Fruit fly (Drosophila melanogaster) whole organism, embryonic: ENCODE results near the gene comm.

Experiments
- ATbp ChIP-seq: fragments of 200-800 bp; sonication (Bioruptor generic); optimal IDR thresholded peaks from 2 replicates; lab custom pipeline; 2017; ENCODE audit warnings: missing biosample characterization, mild to moderate bottlenecking, missing genetic modification characterization, missing genetic modification reagents
- Awh ChIP-seq: fragments of 200-800 bp; sonication (Bioruptor generic); IDR thresholded peaks from 2 replicates; pipeline ENCODE4, ENCODE4 v1.3.6; 2022; ENCODE audit warnings: missing biosample characterization, missing genetic modification characterization
- CG10209 ChIP-seq: fragments of 200-800 bp; sonication (Bioruptor generic); optimal IDR thresholded peaks from 3 replicates; lab custom pipeline; 2017; ENCODE audit warnings: missing biosample characterization, mild to moderate bottlenecking, missing genetic modification characterization, missing genetic modification reagents
- CG11085 ChIP-seq: fragments of 200-800 bp; sonication (Bioruptor generic); IDR thresholded peaks from 2 replicates; pipeline ENCODE4 v1.3.6; 2022; ENCODE audit warnings: missing biosample characterization, missing genetic modification characterization
- CG11504 ChIP-seq: fragments of 200-800 bp; sonication (Bioruptor generic); optimal IDR thresholded peaks from 3 replicates; lab custom pipeline; 2019; ENCODE audit warnings: missing biosample characterization, mild to moderate bottlenecking, missing genetic modification characterization, moderate library complexity
- CG11560 ChIP-seq: fragments of 200-800 bp; sonication (Bioruptor generic); IDR thresholded peaks from 3 replicates; pipeline ENCODE4 v1.3.6; 2022; ENCODE audit warnings: missing biosample characterization, missing genetic modification characterization
- CG13287 ChIP-seq: fragments of 200-800 bp; sonication (Bioruptor generic); IDR thresholded peaks from 2 replicates; pipeline ENCODE4 v1.3.6; 2022; ENCODE audit warnings: missing biosample characterization, missing genetic modification characterization; ENCODE audit not compliant: partially characterized antibody
- CG1603 ChIP-seq: fragments of 200-800 bp; sonication (Bioruptor generic); optimal IDR thresholded peaks from 2 replicates; lab custom pipeline; 2019; ENCODE audit warnings: missing biosample characterization, mild to moderate bottlenecking, missing genetic modification characterization, moderate library complexity
- CG17612 ChIP-seq: fragments of 200-800 bp; sonication (Bioruptor generic); IDR thresholded peaks from 2 replicates; pipeline ENCODE4 v1.3.6; 2022; ENCODE audit warnings: missing biosample characterization, missing genetic modification characterization
- CG3065 ChIP-seq: fragments of 200-800 bp; sonication (Bioruptor generic); optimal IDR thresholded peaks from 2 replicates; lab custom pipeline; 2016; ENCODE audit warnings: missing biosample characterization, missing genetic modification characterization
- CG31388 ChIP-seq: fragments of 200-800 bp; sonication (Bioruptor generic); optimal IDR thresholded peaks from 2 replicates; lab custom pipeline; 2016; ENCODE audit warnings: missing biosample characterization, missing genetic modification characterization
- CG34376 ChIP-seq: fragments of 200-800 bp; sonication (Bioruptor generic); optimal IDR thresholded peaks from 2 replicates; lab custom pipeline; 2018; ENCODE audit warnings: missing biosample characterization, mild to moderate bottlenecking, missing genetic modification characterization
- CG5953 ChIP-seq: fragments of 200-800 bp; sonication (Bioruptor generic); IDR thresholded peaks from 2 replicates; pipeline ENCODE4 v1.3.6; 2022; ENCODE audit warnings: missing biosample characterization, missing genetic modification characterization
- CG7786 ChIP-seq: fragments of 200-800 bp; sonication (Bioruptor generic); optimal IDR thresholded peaks from 2 replicates; lab custom pipeline; 2016; ENCODE audit warnings: missing biosample characterization, missing genetic modification characterization
- CG8089 ChIP-seq: fragments of 200-800 bp; sonication (Bioruptor generic); optimal IDR thresholded peaks from 3 replicates; lab custom pipeline; 2016; ENCODE audit warnings: missing biosample characterization, missing genetic modification characterization
- CG9727 ChIP-seq: fragments of 200-800 bp; sonication (Bioruptor generic); optimal IDR thresholded peaks from 3 replicates; lab custom pipeline; 2017; ENCODE audit warnings: missing biosample characterization, mild to moderate bottlenecking, missing genetic modification characterization
- D19A ChIP-seq: fragments of 200-800 bp; optimal IDR thresholded peaks from 3 replicates; lab custom pipeline; 2019; ENCODE audit warnings: missing biosample characterization, mild to moderate bottlenecking, missing genetic modification characterization, moderate library complexity
- Dbx ChIP-seq: fragments of 200-800 bp; sonication (Bioruptor generic); IDR thresholded peaks from 3 replicates; pipeline ENCODE4 v1.3.6; 2022; ENCODE audit warnings: missing biosample characterization, missing genetic modification characterization
- Dll ChIP-seq: fragments of 200-800 bp; sonication (Bioruptor generic); IDR thresholded peaks from 4 replicates; pipeline ENCODE4 v1.3.6; 2022; ENCODE audit warnings: missing biosample characterization, missing genetic modification characterization; ENCODE audit not compliant: partially characterized antibody
- Drgx ChIP-seq: fragments of 200-800 bp; sonication (Bioruptor generic); IDR thresholded peaks from 2 replicates; pipeline ENCODE4 v1.3.6; 2022; ENCODE audit warnings: missing biosample characterization, missing genetic modification characterization
- E2f1 ChIP-seq: fragments of 200-800 bp; sonication (Bioruptor generic); IDR thresholded peaks from 2 replicates; pipeline ENCODE4 v1.3.6; 2022; ENCODE audit warnings: missing biosample characterization, missing genetic modification characterization
- Ets97D ChIP-seq: fragments of 200-800 bp; sonication (Bioruptor generic); optimal IDR thresholded peaks from 3 replicates; lab custom pipeline; 2016; ENCODE audit warnings: missing biosample characterization, missing genetic modification characterization
- Fer1 ChIP-seq: fragments of 200-800 bp; sonication (Bioruptor generic); optimal IDR thresholded peaks from 2 replicates; lab custom pipeline; 2017; ENCODE audit warnings: missing biosample characterization, mild to moderate bottlenecking, missing genetic modification characterization
- H2.0 ChIP-seq: fragments of 200-800 bp; sonication (Bioruptor generic); IDR thresholded peaks from 2 replicates; pipeline ENCODE4 v1.3.6; 2022; ENCODE audit warnings: missing biosample characterization, missing genetic modification characterization
- HLH4C ChIP-seq: fragments of 200-800 bp; sonication (Bioruptor generic); IDR thresholded peaks from 3 replicates; pipeline ENCODE4 v1.3.6; 2022; ENCODE audit warnings: missing biosample characterization, missing genetic modification characterization; ENCODE audit not compliant: partially characterized antibody
- Hsf ChIP-seq: fragments of 200-800 bp; sonication (Bioruptor generic); optimal IDR thresholded peaks from 3 replicates; lab custom pipeline; 2016; ENCODE audit warnings: missing biosample characterization, missing genetic modification characterization
- Lpt ChIP-seq: fragments of >200 bp; optimal IDR thresholded peaks from 2 replicates; lab custom pipeline; 2018; ENCODE audit warnings: missing biosample characterization, missing genetic modification characterization
- MBD-R2 ChIP-seq: fragments of 200-800 bp; sonication (Bioruptor generic); IDR thresholded peaks from 2 replicates; pipeline ENCODE4 v1.3.6; 2022; ENCODE audit warnings: missing biosample characterization, missing genetic modification characterization
- Meics ChIP-seq: fragments of 200-800 bp; sonication (Bioruptor generic); optimal IDR thresholded peaks from 2 replicates; lab custom pipeline; 2017; ENCODE audit warnings: missing biosample characterization, mild to moderate bottlenecking, missing genetic modification characterization
- Sry-δ ChIP-seq: fragments of 200-800 bp; sonication (Bioruptor generic); optimal IDR thresholded peaks from 2 replicates; lab custom pipeline; 2016; ENCODE audit warnings: missing biosample characterization, missing genetic modification characterization
- bbx ChIP-seq: fragments of 200-800 bp; sonication (Bioruptor generic); IDR thresholded peaks from 2 replicates; pipeline ENCODE4 v1.3.6; 2022; ENCODE audit warnings: missing biosample characterization, missing genetic modification characterization; ENCODE audit not compliant: partially characterized antibody
- ind ChIP-seq: fragments of 200-800 bp; sonication (Bioruptor generic); optimal IDR thresholded peaks from 3 replicates; lab custom pipeline; 2016; ENCODE audit warnings: missing biosample characterization, missing genetic modification characterization
- jigr1 ChIP-seq: fragments of 200-800 bp; sonication (Bioruptor generic); IDR thresholded peaks from 3 replicates; pipeline ENCODE4 v1.3.6; 2022; ENCODE audit warnings: missing biosample characterization, missing genetic modification characterization
- lov ChIP-seq, 2 experiments: fragments of 200-800 bp in 1 of 2; fragments of >200 bp in 1 of 2; sonication (Bioruptor generic) in 1 of 2; IDR thresholded peaks in 1 of 2; optimal IDR thresholded peaks in 1 of 2; 2 replicates in 1 of 2; 3 replicates in 1 of 2; pipeline versions ENCODE4 v1.3.6 to Lab custom; 2017 to 2022; ENCODE audit warnings: missing biosample characterization in 1 of 2, missing genetic modification characterization in 1 of 2
- mam ChIP-seq: fragments of 200-800 bp; sonication (Bioruptor generic); optimal IDR thresholded peaks from 3 replicates; lab custom pipeline; 2016; ENCODE audit warnings: missing biosample characterization, missing genetic modification characterization
- ro ChIP-seq: fragments of 200-800 bp; sonication (Bioruptor generic); IDR thresholded peaks from 2 replicates; pipeline ENCODE4 v1.3.6; 2022; ENCODE audit warnings: missing biosample characterization, missing genetic modification characterization
- run ChIP-seq: fragments of 200-800 bp; sonication (Bioruptor generic); optimal IDR thresholded peaks from 3 replicates; lab custom pipeline; 2018; ENCODE audit warnings: missing biosample characterization, mild to moderate bottlenecking, missing genetic modification characterization
- slp2 ChIP-seq: fragments of 200-800 bp; sonication (Bioruptor generic); optimal IDR thresholded peaks from 2 replicates; lab custom pipeline; 2016; ENCODE audit warnings: missing biosample characterization, missing genetic modification characterization
- vfl ChIP-seq: fragments of 200-800 bp; sonication (Bioruptor generic); optimal IDR thresholded peaks from 2 replicates; lab custom pipeline; 2016; ENCODE audit warnings: missing biosample characterization, missing genetic modification characterization
- zfh1 ChIP-seq: fragments of 200-800 bp; sonication (Bioruptor generic); IDR thresholded peaks from 3 replicates; pipeline ENCODE4 v1.3.6; 2022; ENCODE audit warnings: missing biosample characterization, missing genetic modification characterization

comm gene

DNA sequence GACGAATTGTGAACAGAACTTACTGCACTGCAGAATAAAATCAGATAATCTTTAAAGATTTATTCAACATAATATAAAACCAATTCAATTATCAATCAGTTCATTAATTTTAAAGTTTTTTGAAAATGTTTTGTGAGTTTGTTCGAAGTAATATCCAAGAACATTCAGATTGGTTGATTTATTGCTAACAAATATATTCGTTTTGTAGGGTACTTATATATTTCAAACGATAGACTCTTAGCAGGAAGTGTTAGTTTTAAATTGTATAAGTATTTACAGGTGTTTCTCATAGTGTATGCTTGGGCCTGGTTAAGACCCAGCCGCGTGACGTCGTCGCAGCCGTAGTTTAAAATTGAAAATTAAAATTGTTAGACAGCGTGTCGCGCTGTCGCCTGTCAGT lies 19.7 kb downstream of the comm start (continued):
- no peak for TF ChIP-seq vfl (GFP tag; lab: Kevin White, UChicago)
- no peak for TF ChIP-seq CG13287 (GFP tag; lab: Robert Waterston, UW)
- no peak for TF ChIP-seq MBD-R2 (GFP tag; lab: Robert Waterston, UW)
- no peak for TF ChIP-seq Dll (GFP tag; lab: Robert Waterston, UW)
- TF ChIP-seq HLH4C (GFP tag; lab: Robert Waterston, UW), result no peak
- no peak for TF ChIP-seq CG17612 (GFP tag; lab: Robert Waterston, UW)
- no peak for TF ChIP-seq CG34376 (GFP tag; lab: Kevin White, UChicago)
- TF ChIP-seq H2.0 (GFP tag; lab: Robert Waterston, UW), result no peak
- TF ChIP-seq CG31388 (GFP tag; lab: Kevin White, UChicago), result no peak
- TF ChIP-seq run, result no peak
- TF ChIP-seq Awh, result no peak
- TF ChIP-seq CG3065 (GFP tag; lab: Kevin White, UChicago), result no peak
- peak; percentile 42 for TF ChIP-seq CG11504 (tag; lab: Kevin White, UChicago)
- TF ChIP-seq CG7786 (GFP tag; lab: Kevin White, UChicago), result no peak
- TF ChIP-seq Hsf (GFP tag; lab: Kevin White, UChicago), result no peak
- no peak for TF ChIP-seq mam (GFP tag; lab: Kevin White, UChicago)
- no peak for TF ChIP-seq Dbx (GFP tag; lab: Robert Waterston, UW)
- no peak for TF ChIP-seq Fer1 (GFP tag; lab: Kevin White, UChicago)
- no peak for TF ChIP-seq E2f1 (GFP tag; lab: Robert Waterston, UW)
- no peak for TF ChIP-seq jigr1 (GFP tag; lab: Robert Waterston, UW)
- peak; percentile 59; the same call in 1 of the 2 replicates for TF ChIP-seq Drgx (GFP tag; lab: Robert Waterston, UW)
- TF ChIP-seq ind (GFP tag; lab: Kevin White, UChicago), result no peak
- peak; percentile 10 for TF ChIP-seq D19A
- TF ChIP-seq CG1603 (tag; lab: Kevin White, UChicago), result no peak
- no peak for TF ChIP-seq Ets97D (GFP tag; lab: Kevin White, UChicago)
- TF ChIP-seq ATbp (GFP tag; lab: Kevin White, UChicago), result no peak

DNA sequence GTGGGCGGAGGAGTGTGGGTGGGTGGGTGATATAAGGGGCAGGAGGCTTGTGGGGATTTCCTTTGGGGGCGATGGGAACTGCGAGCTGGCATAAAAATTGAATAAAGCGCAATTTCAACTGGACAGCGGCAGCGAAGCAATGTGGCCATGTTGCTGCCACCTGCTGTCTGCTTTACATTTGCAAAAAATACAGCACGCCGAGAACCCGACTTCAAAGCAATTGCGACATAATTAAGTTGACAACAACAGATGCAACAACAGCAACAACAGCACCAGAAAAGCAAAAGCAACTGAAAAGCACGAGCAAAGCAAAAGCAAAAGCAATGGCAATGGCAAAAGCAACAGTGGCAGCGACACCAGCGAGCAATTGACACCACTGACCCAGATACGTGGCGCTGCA lies 20.1 kb downstream of the comm start:
- TF ChIP-seq bbx (GFP tag; lab: Robert Waterston, UW) (no peak), CG11085 (no peak), CG10209 (GFP tag; lab: Kevin White, UChicago) (no peak), slp2 (GFP tag; lab: Kevin White, UChicago) (no peak), zfh1 (GFP tag; lab: Robert Waterston, UW) (0 out of 3 replicates have a peak, but pooled peaks have one; percentile 48), lov (optimal IDR thresholded peaks at IDR 0.05; lab: Kevin White, UChicago) (no peak), lov (GFP tag; IDR thresholded peaks at IDR 0.05; lab: Robert Waterston, UW) (0 out of 3 replicates have a peak, but pooled peaks have one; percentile 55), CG5953 (GFP tag; lab: Robert Waterston, UW) (0 out of 2 replicates have a peak, but pooled peaks have one; percentile 22), CG11560 (0 out of 3 replicates have a peak, but pooled peaks have one; percentile 11), CG8089 (GFP tag; lab: Kevin White, UChicago) (no peak), Meics (GFP tag; lab: Kevin White, UChicago) (no peak), ro (GFP tag; lab: Robert Waterston, UW) (no peak), Sry-δ (GFP tag; lab: Kevin White, UChicago) (no peak), Lpt (GFP tag; lab: Kevin White, UChicago) (no peak), CG9727 (GFP tag; lab: Kevin White, UChicago) (no peak)
